Fruit fly (Drosophila melanogaster) whole organism, embryonic: ENCODE data around the gene CG6688.

ENCODE experiments used
- CG11560 ChIP-seq: fragments of 200-800 bp; sonication (Bioruptor generic); IDR thresholded peaks from 3 replicates; pipeline ENCODE4 v1.3.6; 2022; ENCODE audit warnings: missing biosample characterization, missing genetic modification characterization
- CG15514 ChIP-seq: fragments of 200-800 bp; sonication (Bioruptor generic); optimal IDR thresholded peaks from 3 replicates; lab custom pipeline; 2017; ENCODE audit warnings: missing biosample characterization, missing genetic modification characterization, mild to moderate bottlenecking, moderate library complexity, missing genetic modification reagents
- CG3726 ChIP-seq: fragments of 200-800 bp; sonication (Bioruptor generic); IDR thresholded peaks from 3 replicates; pipeline ENCODE4, ENCODE4 v1.3.6; 2022; ENCODE audit warnings: missing biosample characterization, missing genetic modification characterization
- Sry-δ ChIP-seq: fragments of 200-800 bp; sonication (Bioruptor generic); optimal IDR thresholded peaks from 2 replicates; lab custom pipeline; 2016; ENCODE audit warnings: missing biosample characterization, missing genetic modification characterization
- Tbp ChIP-seq: fragments of >200 bp; optimal IDR thresholded peaks from 2 replicates; lab custom pipeline; 2018; ENCODE audit warnings: missing biosample characterization, missing genetic modification characterization
- bsh ChIP-seq, 2 experiments: fragments of 200-800 bp; sonication (Bioruptor generic); optimal IDR thresholded peaks; 2 replicates each; lab custom pipeline; 2017 to 2018; ENCODE audit warnings: mild to moderate bottlenecking in 2 of 2, missing biosample characterization in 2 of 2, missing genetic modification characterization in 2 of 2, moderate library complexity in 1 of 2
- ci ChIP-seq: fragments of 200-800 bp; sonication (Bioruptor generic); IDR thresholded peaks from 3 replicates; pipeline ENCODE4 v1.3.6; 2022; ENCODE audit warnings: missing biosample characterization, missing genetic modification characterization
- fru ChIP-seq: fragments of >200 bp; optimal IDR thresholded peaks from 2 replicates; lab custom pipeline; 2017
- jumu ChIP-seq: fragments of 200-800 bp; sonication (Bioruptor generic); optimal IDR thresholded peaks from 3 replicates; lab custom pipeline; 2016; ENCODE audit warnings: missing biosample characterization, missing genetic modification characterization
- lola ChIP-seq, 3 experiments: fragments of >200 bp in 2 of 3; fragments of 200-800 bp in 1 of 3; sonication (Bioruptor generic) in 1 of 3; optimal IDR thresholded peaks; 2 replicates each; lab custom pipeline; 2017 to 2019; ENCODE audit warnings: missing biosample characterization in 3 of 3, missing genetic modification characterization in 3 of 3, mild to moderate bottlenecking in 1 of 3, moderate library complexity in 1 of 3
- repo ChIP-seq: fragments of 200-800 bp; sonication (Bioruptor generic); optimal IDR thresholded peaks from 2 replicates; lab custom pipeline; 2016; ENCODE audit warnings: missing biosample characterization, missing genetic modification characterization
- scrt ChIP-seq: fragments of 200-800 bp; sonication (Bioruptor generic); optimal IDR thresholded peaks from 2 replicates; lab custom pipeline; 2018; ENCODE audit warnings: missing biosample characterization, mild to moderate bottlenecking, missing genetic modification characterization, moderate library complexity
- wdn ChIP-seq: fragments of 200-800 bp; sonication (Bioruptor generic); IDR thresholded peaks from 2 replicates; pipeline ENCODE4 v1.3.6; 2022; ENCODE audit warnings: missing biosample characterization, missing genetic modification characterization

DNA sequence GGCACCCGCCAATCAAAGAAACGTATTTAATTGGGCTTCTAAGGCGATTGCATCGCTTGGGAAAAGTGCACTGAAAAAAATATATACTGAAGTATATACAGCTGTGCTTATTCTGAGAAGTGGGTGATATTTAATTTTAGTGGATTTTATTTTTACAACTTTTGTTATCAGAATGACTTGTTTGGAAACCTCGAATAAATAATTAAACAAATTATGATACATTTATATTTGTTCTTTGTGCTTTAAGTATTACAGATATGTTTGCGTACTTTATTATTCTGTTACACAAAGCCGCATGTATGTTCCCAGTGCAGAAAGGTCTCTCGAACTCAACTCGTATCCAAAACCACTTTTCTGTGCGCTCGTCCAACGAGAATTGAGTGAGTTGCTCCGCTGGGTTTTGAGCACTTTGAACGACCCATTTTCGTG lies 36.5 kb downstream of the CG6688 start:
- TF ChIP-seq Tbp = no peak
- 0 out of 2 replicates have a peak, but pooled peaks have one; percentile 36 for TF ChIP-seq wdn
- peak; percentile 55 for TF ChIP-seq scrt (GFP tag; lab: Kevin White, UChicago)
- peak; percentile 65 for TF ChIP-seq ci (GFP tag; lab: Robert Waterston, UW)
- TF ChIP-seq bsh (GFP tag; optimal IDR thresholded peaks at IDR 0.05; lab: Kevin White, UChicago) = peak; percentile 68 to 81
- TF ChIP-seq CG3726 (GFP tag; lab: Robert Waterston, UW) = no peak
- TF ChIP-seq repo (GFP tag; lab: Kevin White, UChicago) = peak; percentile 14
- peak; percentile 42 for TF ChIP-seq CG15514 (GFP tag; lab: Kevin White, UChicago)
- no peak for TF ChIP-seq Sry-δ (GFP tag; lab: Kevin White, UChicago)
- 0 out of 3 replicates have a peak, but pooled peaks have one; percentile 42 for TF ChIP-seq CG11560 (tag; lab: Robert Waterston, UW)
- peak in 1 of 3 experiments; percentile 56 for TF ChIP-seq lola (GFP tag; optimal IDR thresholded peaks at IDR 0.05; lab: Kevin White, UChicago)
- TF ChIP-seq fru (lab: Kevin White, UChicago) = no peak
- TF ChIP-seq jumu (GFP tag; lab: Kevin White, UChicago) = no peak
